Fruit fly (Drosophila melanogaster) whole organism, embryonic: ENCODE measurements around the gene CG43813.

Experiments used
- Abd-B ChIP-seq: fragments of 200-800 bp; sonication (Bioruptor generic); optimal IDR thresholded peaks from 2 replicates; lab custom pipeline; 2018; ENCODE audit warnings: missing biosample characterization, mild to moderate bottlenecking, missing genetic modification characterization, moderate library complexity
- Asciz ChIP-seq: fragments of 200-800 bp; sonication (Bioruptor generic); optimal IDR thresholded peaks from 2 replicates; lab custom pipeline; 2017; ENCODE audit warnings: missing biosample characterization, mild to moderate bottlenecking, missing genetic modification characterization, missing genetic modification reagents
- CG10462 ChIP-seq: fragments of 200-800 bp; sonication (Bioruptor generic); optimal IDR thresholded peaks from 2 replicates; lab custom pipeline; 2016; ENCODE audit warnings: missing biosample characterization, missing genetic modification characterization
- CG12744 ChIP-seq: fragments of 200-800 bp; sonication (Bioruptor generic); optimal IDR thresholded peaks from 2 replicates; lab custom pipeline; 2016; ENCODE audit warnings: missing biosample characterization, missing genetic modification characterization
- CG13123 ChIP-seq: fragments of 200-800 bp; sonication (Bioruptor generic); optimal IDR thresholded peaks from 2 replicates; lab custom pipeline; 2016; ENCODE audit warnings: missing biosample characterization, missing genetic modification characterization
- CG13296 ChIP-seq: fragments of 200-800 bp; sonication (Bioruptor generic); optimal IDR thresholded peaks from 3 replicates; lab custom pipeline; 2018; ENCODE audit warnings: missing biosample characterization, mild to moderate bottlenecking, missing genetic modification characterization
- CG15601 ChIP-seq: fragments of 200-800 bp; sonication (Bioruptor generic); optimal IDR thresholded peaks from 3 replicates; lab custom pipeline; 2019; ENCODE audit warnings: missing biosample characterization, mild to moderate bottlenecking, missing genetic modification characterization, moderate library complexity
- CG17612 ChIP-seq: fragments of 200-800 bp; sonication (Bioruptor generic); IDR thresholded peaks from 2 replicates; pipeline ENCODE4 v1.3.6; 2022; ENCODE audit warnings: missing biosample characterization, missing genetic modification characterization
- CG1792 ChIP-seq: fragments of 200-800 bp; sonication (Bioruptor generic); optimal IDR thresholded peaks from 2 replicates; lab custom pipeline; 2016; ENCODE audit warnings: missing biosample characterization, missing genetic modification characterization
- CG30403 ChIP-seq: fragments of 200-800 bp; sonication (Bioruptor generic); optimal IDR thresholded peaks from 3 replicates; lab custom pipeline; 2016; ENCODE audit warnings: missing biosample characterization, missing genetic modification characterization
- CG33213 ChIP-seq: fragments of 200-800 bp; sonication (Bioruptor generic); optimal IDR thresholded peaks from 3 replicates; lab custom pipeline; 2016; ENCODE audit warnings: missing biosample characterization, missing genetic modification characterization
- CG3407 ChIP-seq: fragments of 200-800 bp; sonication (Bioruptor generic); optimal IDR thresholded peaks from 2 replicates; lab custom pipeline; 2018; ENCODE audit warnings: missing biosample characterization, mild to moderate bottlenecking, missing genetic modification characterization
- CG4404 ChIP-seq: fragments of 200-800 bp; sonication (Bioruptor generic); IDR thresholded peaks from 2 replicates; pipeline ENCODE4 v1.3.6; 2022; ENCODE audit warnings: missing biosample characterization, missing genetic modification characterization
- CG4707 ChIP-seq: fragments of 200-800 bp; sonication (Bioruptor generic); optimal IDR thresholded peaks from 2 replicates; lab custom pipeline; 2018; ENCODE audit warnings: missing biosample characterization, mild to moderate bottlenecking, missing genetic modification characterization, moderate library complexity
- CG5245 ChIP-seq: fragments of 200-800 bp; sonication (Bioruptor generic); optimal IDR thresholded peaks from 3 replicates; lab custom pipeline; 2016; ENCODE audit warnings: missing biosample characterization, missing genetic modification characterization
- CG7556 ChIP-seq: fragments of 200-800 bp; sonication (Bioruptor generic); optimal IDR thresholded peaks from 2 replicates; lab custom pipeline; 2017; ENCODE audit warnings: missing biosample characterization, mild to moderate bottlenecking, missing genetic modification characterization
- CG7839 ChIP-seq: fragments of 200-800 bp; sonication (Bioruptor generic); optimal IDR thresholded peaks from 3 replicates; lab custom pipeline; 2018; ENCODE audit warnings: missing biosample characterization, mild to moderate bottlenecking, missing genetic modification characterization, moderate library complexity
- CG9609 ChIP-seq: fragments of 200-800 bp; sonication (Bioruptor generic); optimal IDR thresholded peaks from 3 replicates; lab custom pipeline; 2016; ENCODE audit warnings: missing biosample characterization, missing genetic modification characterization
- CG9797 ChIP-seq: fragments of 200-800 bp; sonication (Bioruptor generic); optimal IDR thresholded peaks from 3 replicates; lab custom pipeline; 2018; ENCODE audit warnings: missing biosample characterization, mild to moderate bottlenecking, missing genetic modification characterization
- Dfd ChIP-seq, 2 experiments: fragments of >200 bp; optimal IDR thresholded peaks; 2 replicates each; lab custom pipeline; 2017; ENCODE audit warnings: missing biosample characterization in 2 of 2, missing genetic modification characterization in 2 of 2
- Ets65A ChIP-seq: fragments of 200-800 bp; sonication (Bioruptor generic); peaks from one replicate; lab custom pipeline; 2016; ENCODE audit warnings: missing biosample characterization, missing genetic modification characterization
- Hand ChIP-seq: fragments of 200-800 bp; sonication (Bioruptor generic); optimal IDR thresholded peaks from 2 replicates; lab custom pipeline; 2017; ENCODE audit warnings: mild to moderate bottlenecking, missing biosample characterization, missing genetic modification reagents, missing genetic modification characterization
- Hsf ChIP-seq: fragments of 200-800 bp; sonication (Bioruptor generic); optimal IDR thresholded peaks from 3 replicates; lab custom pipeline; 2016; ENCODE audit warnings: missing biosample characterization, missing genetic modification characterization
- Kr ChIP-seq: fragments of 200-800 bp; sonication (Bioruptor generic); optimal IDR thresholded peaks from 2 replicates; lab custom pipeline; 2017; ENCODE audit warnings: missing biosample characterization, mild to moderate bottlenecking, missing genetic modification characterization
- Med ChIP-seq: fragments of 200-800 bp; sonication (Bioruptor generic); peaks from one replicate; lab custom pipeline; 2016; ENCODE audit warnings: missing biosample characterization, missing genetic modification characterization, mild to moderate bottlenecking, inconsistent platforms, moderate library complexity
- Meics ChIP-seq: fragments of 200-800 bp; sonication (Bioruptor generic); optimal IDR thresholded peaks from 2 replicates; lab custom pipeline; 2017; ENCODE audit warnings: missing biosample characterization, mild to moderate bottlenecking, missing genetic modification characterization
- Opbp ChIP-seq: fragments of 200-800 bp; sonication (Bioruptor generic); IDR thresholded peaks from 3 replicates; pipeline ENCODE4 v1.3.6; 2022; ENCODE audit warnings: missing biosample characterization, missing genetic modification characterization; ENCODE audit not compliant: partially characterized antibody
- Sox102F ChIP-seq: fragments of 200-800 bp; sonication (Bioruptor generic); optimal IDR thresholded peaks from 2 replicates; lab custom pipeline; 2018; ENCODE audit warnings: missing biosample characterization, mild to moderate bottlenecking, missing genetic modification characterization, moderate library complexity
- Sry-β ChIP-seq: fragments of 200-800 bp; sonication (Bioruptor generic); optimal IDR thresholded peaks from 2 replicates; lab custom pipeline; 2018; ENCODE audit warnings: missing biosample characterization, mild to moderate bottlenecking, missing genetic modification characterization, moderate library complexity
- Vsx1 ChIP-seq: fragments of 200-800 bp; sonication (Bioruptor generic); optimal IDR thresholded peaks from 2 replicates; lab custom pipeline; 2017; ENCODE audit warnings: missing biosample characterization, mild to moderate bottlenecking, missing genetic modification characterization, missing genetic modification reagents
- bbx ChIP-seq: fragments of 200-800 bp; sonication (Bioruptor generic); IDR thresholded peaks from 2 replicates; pipeline ENCODE4 v1.3.6; 2022; ENCODE audit warnings: missing biosample characterization, missing genetic modification characterization; ENCODE audit not compliant: partially characterized antibody
- caup ChIP-seq: fragments of 200-800 bp; sonication (Bioruptor generic); optimal IDR thresholded peaks from 3 replicates; lab custom pipeline; 2017; ENCODE audit warnings: missing biosample characterization, mild to moderate bottlenecking, missing genetic modification characterization, moderate library complexity; ENCODE audit not compliant: severe bottlenecking
- chinmo ChIP-seq: fragments of 200-800 bp; sonication (Bioruptor generic); IDR thresholded peaks from 4 replicates; pipeline ENCODE4 v1.3.6; 2022; ENCODE audit warnings: missing biosample characterization, missing genetic modification characterization; ENCODE audit not compliant: partially characterized antibody
- croc ChIP-seq: fragments of 200-800 bp; sonication (Bioruptor generic); conservative IDR thresholded peaks from 3 replicates; pipeline ENCODE4 v1.3.6; 2022; ENCODE audit warnings: missing biosample characterization, missing genetic modification characterization
- da ChIP-seq: fragments of 200-800 bp; sonication (Bioruptor generic); optimal IDR thresholded peaks from 2 replicates; lab custom pipeline; 2016; ENCODE audit warnings: missing biosample characterization, missing genetic modification characterization
- exex ChIP-seq: fragments of 200-800 bp; sonication (Bioruptor generic); optimal IDR thresholded peaks from 4 replicates; lab custom pipeline; 2018; ENCODE audit warnings: missing biosample characterization, mild to moderate bottlenecking, missing genetic modification characterization, moderate library complexity
- lmd ChIP-seq: fragments of 200-800 bp; sonication (Bioruptor generic); IDR thresholded peaks from 2 replicates; pipeline ENCODE4 v1.3.6; 2022; ENCODE audit warnings: missing biosample characterization, missing genetic modification characterization
- lov ChIP-seq, 2 experiments: fragments of 200-800 bp in 1 of 2; fragments of >200 bp in 1 of 2; sonication (Bioruptor generic) in 1 of 2; IDR thresholded peaks in 1 of 2; optimal IDR thresholded peaks in 1 of 2; 2 replicates in 1 of 2; 3 replicates in 1 of 2; pipeline versions ENCODE4 v1.3.6 to Lab custom; 2017 to 2022; ENCODE audit warnings: missing biosample characterization in 1 of 2, missing genetic modification characterization in 1 of 2
- luna ChIP-seq: fragments of 200-800 bp; sonication (Bioruptor generic); optimal IDR thresholded peaks from 2 replicates; lab custom pipeline; 2016; ENCODE audit warnings: missing biosample characterization, missing genetic modification characterization
- p53 ChIP-seq: fragments of 200-800 bp; sonication (Bioruptor generic); optimal IDR thresholded peaks from 2 replicates; lab custom pipeline; 2016; ENCODE audit warnings: missing biosample characterization, missing genetic modification characterization
- pan ChIP-seq, 4 experiments: fragments of >200 bp in 3 of 4; fragments of 200-800 bp in 1 of 4; sonication (Bioruptor generic) in 1 of 4; optimal IDR thresholded peaks in 3 of 4; IDR thresholded peaks in 1 of 4; 2 replicates each; pipeline versions ENCODE4 v1.3.6 to Lab custom; 2017 to 2022; ENCODE audit warnings: missing biosample characterization in 2 of 4, missing genetic modification characterization in 2 of 4, mixed read lengths in 1 of 4
- pfk ChIP-seq: fragments of 200-800 bp; sonication (Bioruptor generic); optimal IDR thresholded peaks from 2 replicates; lab custom pipeline; 2018; ENCODE audit warnings: missing biosample characterization, mild to moderate bottlenecking, missing genetic modification characterization, moderate library complexity
- ro ChIP-seq: fragments of 200-800 bp; sonication (Bioruptor generic); IDR thresholded peaks from 2 replicates; pipeline ENCODE4 v1.3.6; 2022; ENCODE audit warnings: missing biosample characterization, missing genetic modification characterization
- row ChIP-seq: fragments of 200-800 bp; sonication (Bioruptor generic); IDR thresholded peaks from 3 replicates; pipeline ENCODE4 v1.3.6; 2022; ENCODE audit warnings: missing biosample characterization, missing genetic modification characterization
- schlank ChIP-seq: fragments of 200-800 bp; sonication (Bioruptor generic); optimal IDR thresholded peaks from 2 replicates; lab custom pipeline; 2018; ENCODE audit warnings: missing biosample characterization, mild to moderate bottlenecking, missing genetic modification characterization
- slbo ChIP-seq: fragments of 200-800 bp; sonication (Bioruptor generic); IDR thresholded peaks from 2 replicates; pipeline ENCODE4 v1.3.6; 2022; ENCODE audit warnings: missing biosample characterization, missing genetic modification characterization
- stwl ChIP-seq: fragments of 200-800 bp; sonication (Bioruptor generic); optimal IDR thresholded peaks from 3 replicates; lab custom pipeline; 2018; ENCODE audit warnings: missing biosample characterization, mild to moderate bottlenecking, missing genetic modification characterization, moderate library complexity
- sug ChIP-seq: fragments of 200-800 bp; optimal IDR thresholded peaks from 2 replicates; lab custom pipeline; 2019; ENCODE audit warnings: missing biosample characterization, mild to moderate bottlenecking, missing genetic modification characterization, moderate library complexity
- tna ChIP-seq: fragments of 200-800 bp; sonication (Bioruptor generic); IDR thresholded peaks from 2 replicates; pipeline ENCODE4 v1.3.6; 2022; ENCODE audit warnings: missing biosample characterization, missing genetic modification characterization; ENCODE audit not compliant: partially characterized antibody

CG43813 gene

DNA sequence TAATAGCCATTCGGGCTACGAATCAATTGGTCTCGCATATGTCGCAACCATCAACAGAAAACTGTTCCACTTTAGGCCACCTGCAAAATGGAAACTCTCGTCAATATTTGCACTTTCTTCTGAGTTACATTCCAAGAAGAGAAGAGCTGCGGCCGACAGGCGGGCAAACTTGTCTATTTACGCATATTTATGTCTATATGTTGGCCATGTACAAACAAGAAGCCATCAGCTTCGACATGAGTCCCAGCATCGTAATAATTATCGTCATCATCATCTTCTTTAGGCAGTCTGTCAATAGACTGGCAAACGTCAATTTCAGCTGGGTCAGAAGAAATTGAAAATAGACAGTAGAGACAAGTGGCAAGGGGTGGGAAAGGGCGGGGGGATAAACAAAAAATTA lies 27.7 kb upstream of the CG43813 start (continued):
- TF ChIP-seq p53 (GFP tag; lab: Kevin White, UChicago) (peak; percentile 42), row (GFP tag; lab: Robert Waterston, UW) (no peak), Opbp (GFP tag; lab: Robert Waterston, UW) (no peak), Hsf (GFP tag; lab: Kevin White, UChicago) (peak; percentile 10), lov (optimal IDR thresholded peaks at IDR 0.05; lab: Kevin White, UChicago) (no peak), lov (GFP tag; IDR thresholded peaks at IDR 0.05; lab: Robert Waterston, UW) (peak; percentile 57; the same call in 1 of the 3 replicates), da (peak; percentile 24), pan (optimal IDR thresholded peaks at IDR 0.05; lab: Kevin White, UChicago) (no peak), pan (GFP tag; optimal IDR thresholded peaks at IDR 0.05 in 1 of 2, IDR thresholded peaks at IDR 0.05 in 1 of 2) (peak in 1 of 2 experiments; percentile 51), Vsx1 (GFP tag; lab: Kevin White, UChicago) (peak; percentile 68), exex (tag; lab: Kevin White, UChicago) (peak; percentile 20), Meics (GFP tag; lab: Kevin White, UChicago) (peak; percentile 40), pfk (GFP tag; lab: Kevin White, UChicago) (peak; percentile 60), Asciz (peak; percentile 83), CG30403 (GFP tag; lab: Kevin White, UChicago) (no peak), CG15601 (tag; lab: Kevin White, UChicago) (peak; percentile 90), Dfd (GFP tag; optimal IDR thresholded peaks at IDR 0.05; lab: Kevin White, UChicago) (no peak), CG4707 (peak; percentile 82), Abd-B (no peak), stwl (no peak), CG13296 (GFP tag; lab: Kevin White, UChicago) (peak; percentile 30), luna (GFP tag; lab: Kevin White, UChicago) (no peak), CG10462 (no peak), Sry-β (peak; percentile 54), lmd (GFP tag; lab: Robert Waterston, UW) (peak; percentile 28), CG4404 (no peak), CG3407 (GFP tag; lab: Kevin White, UChicago) (peak; percentile 91), croc (GFP tag; lab: Robert Waterston, UW) (no peak), CG7556 (peak; percentile 53), CG1792 (GFP tag; lab: Kevin White, UChicago) (no peak), CG33213 (GFP tag; lab: Kevin White, UChicago) (peak; percentile 57), ro (0 out of 2 replicates have a peak, but pooled peaks have one; percentile 10), sug (tag; lab: Kevin White, UChicago) (no peak), CG5245 (peak; percentile 26), Kr (GFP tag; lab: Kevin White, UChicago) (peak; percentile 10), bbx (no peak), Ets65A (GFP tag; lab: Kevin White, UChicago) (no peak), CG9797 (peak; percentile 3), CG12744 (GFP tag; lab: Kevin White, UChicago) (no peak), Sox102F (GFP tag; lab: Kevin White, UChicago) (peak; percentile 59), CG17612 (GFP tag; lab: Robert Waterston, UW) (0 out of 2 replicates have a peak, but pooled peaks have one; percentile 26), Hand (GFP tag; lab: Kevin White, UChicago) (no peak), caup (peak; percentile 60), tna (no peak), CG13123 (GFP tag; lab: Kevin White, UChicago) (peak; percentile 36), chinmo (GFP tag; lab: Robert Waterston, UW) (no peak), CG9609 (no peak), CG7839 (tag; lab: Kevin White, UChicago) (peak; percentile 36), slbo (GFP tag; lab: Robert Waterston, UW) (no peak), schlank (tag; lab: Kevin White, UChicago) (peak; percentile 38), Med (GFP tag; lab: Kevin White, UChicago) (peak; percentile 89)
